Worm (Caenorhabditis elegans) whole organism, L3 larva: Measurements from ENCODE around the gene C44B7.5.
A peak's percentile ranks its signal among the peaks of the same experiment; 100 is the strongest.

Experiments
- ama-1 ChIP-seq: fragments of 150-350 bp; optimal IDR thresholded peaks from 2 replicates; lab custom pipeline; 2018
- egl-27 ChIP-seq: sonication (generic microtip); optimal IDR thresholded peaks from 4 replicates; lab custom pipeline; 2017; ENCODE audit warnings: missing biosample characterization, missing genetic modification reagents, missing genetic modification characterization
- elt-1 ChIP-seq: fragments of 150-350 bp; optimal IDR thresholded peaks from 2 replicates; lab custom pipeline; 2014; ENCODE audit warnings: missing biosample characterization, missing genetic modification characterization
- elt-3 ChIP-seq, 3 experiments: fragments of 150-350 bp in 1 of 3; sonication (generic microtip) in 2 of 3; optimal IDR thresholded peaks; 2 replicates in 2 of 3; 4 replicates in 1 of 3; lab custom pipeline; 2014 to 2017; ENCODE audit warnings: missing biosample characterization in 3 of 3, missing genetic modification characterization in 3 of 3
- fkh-10 ChIP-seq: sonication (generic microtip); optimal IDR thresholded peaks from 2 replicates; lab custom pipeline; 2017; ENCODE audit warnings: missing biosample characterization, missing genetic modification reagents, missing genetic modification characterization
- fkh-2 ChIP-seq: fragments of 150-350 bp; optimal IDR thresholded peaks from 2 replicates; lab custom pipeline; 2014; ENCODE audit warnings: missing biosample characterization, missing genetic modification reagents, missing genetic modification characterization
- nhr-12 ChIP-seq: fragments of 150-350 bp; optimal IDR thresholded peaks from 2 replicates; lab custom pipeline; 2014; ENCODE audit warnings: missing biosample characterization, missing genetic modification characterization
- nhr-67 ChIP-seq: fragments of 150-350 bp; optimal IDR thresholded peaks from 2 replicates; lab custom pipeline; 2014; ENCODE audit warnings: missing biosample characterization, missing genetic modification characterization
- nhr-77 ChIP-seq: fragments of 150-350 bp; optimal IDR thresholded peaks from 2 replicates; lab custom pipeline; 2014; ENCODE audit warnings: missing biosample characterization, missing genetic modification characterization
- pha-4 ChIP-seq: fragments of 150-350 bp; optimal IDR thresholded peaks from 2 replicates; lab custom pipeline; 2014; ENCODE audit warnings: missing biosample characterization, missing genetic modification reagents, missing genetic modification characterization
- unc-62 ChIP-seq: fragments of 150-350 bp; sonication (generic microtip); optimal IDR thresholded peaks from 4 replicates; lab custom pipeline; 2014; ENCODE audit warnings: missing biosample characterization, missing genetic modification reagents, missing genetic modification characterization

ce11 chrII:6853059-6853466, 19.3 kb downstream of the C44B7.5 start:
- TF ChIP-seq ama-1: peak; percentile 55
- peak in 1 of 3 experiments; percentile 39 for TF ChIP-seq elt-3 (tag; optimal IDR thresholded peaks at IDR 0.05; lab: Kevin White, UChicago)
- no peak for TF ChIP-seq fkh-10 (GFP tag; lab: Kevin White, UChicago)
- no peak for TF ChIP-seq nhr-77 (tag; lab: Kevin White, UChicago)
- peak; percentile 58 for TF ChIP-seq pha-4
- TF ChIP-seq fkh-2 (tag; lab: Kevin White, UChicago): no peak
- no peak for TF ChIP-seq elt-1 (tag; lab: Kevin White, UChicago)
- no peak for TF ChIP-seq unc-62 (GFP tag; lab: Kevin White, UChicago)
- no peak for TF ChIP-seq nhr-67
- no peak for TF ChIP-seq nhr-12 (tag; lab: Kevin White, UChicago)
- TF ChIP-seq egl-27 (tag; lab: Kevin White, UChicago): peak; percentile 94
